Worm (Caenorhabditis elegans) whole organism, L3 larva: ENCODE measurements around the gene K01A11.1.

Source experiments
- nhr-12 ChIP-seq: fragments of 150-350 bp; optimal IDR thresholded peaks from 2 replicates; lab custom pipeline; 2014; ENCODE audit warnings: missing biosample characterization, missing genetic modification characterization
- pha-4 ChIP-seq: fragments of 150-350 bp; optimal IDR thresholded peaks from 2 replicates; lab custom pipeline; 2014; ENCODE audit warnings: missing biosample characterization, missing genetic modification reagents, missing genetic modification characterization
- skn-1 ChIP-seq: fragments of 150-350 bp; optimal IDR thresholded peaks from 2 replicates; lab custom pipeline; 2014; ENCODE audit warnings: missing biosample characterization, missing genetic modification characterization
- unc-62 ChIP-seq: fragments of 150-350 bp; sonication (generic microtip); optimal IDR thresholded peaks from 4 replicates; lab custom pipeline; 2014; ENCODE audit warnings: missing biosample characterization, missing genetic modification reagents, missing genetic modification characterization

DNA sequence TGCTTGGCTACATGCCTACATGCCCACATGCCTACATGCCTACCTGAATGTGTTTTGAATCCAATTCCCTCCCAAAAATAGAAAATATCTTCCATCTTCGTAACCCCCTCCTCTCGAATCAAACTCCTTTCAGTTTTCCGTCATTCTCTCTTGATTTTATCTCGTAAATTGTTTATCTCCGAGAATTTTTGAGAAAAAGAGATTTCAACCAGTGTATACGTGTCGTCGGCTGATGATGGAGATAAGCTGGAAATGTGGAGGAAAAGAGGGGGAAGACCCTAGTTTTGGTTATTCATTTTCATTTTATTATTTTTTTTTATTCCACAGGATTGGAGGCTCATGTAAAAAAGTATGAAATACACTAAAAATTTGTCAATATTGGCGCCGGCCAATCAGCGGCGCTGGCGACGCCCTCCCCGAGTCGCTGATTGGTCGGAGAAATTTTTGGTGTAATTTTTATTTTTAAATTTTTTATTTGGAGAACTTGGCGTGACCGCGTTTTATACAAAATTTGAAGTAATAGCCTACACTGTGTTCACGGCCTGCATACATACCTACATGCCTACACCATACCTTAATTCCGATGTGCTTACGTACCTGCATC lies 47.6 kb upstream of the K01A11.1 start:
- no peak for TF ChIP-seq pha-4 (tag; lab: Kevin White, UChicago)
- no peak for TF ChIP-seq skn-1 (tag; lab: Kevin White, UChicago)
- no peak for TF ChIP-seq nhr-12 (tag; lab: Kevin White, UChicago)
- TF ChIP-seq unc-62 (GFP tag; lab: Kevin White, UChicago) = no peak
